Fruit fly (Drosophila melanogaster) whole organism, embryonic: ENCODE results near the gene CG45079.

Experiments
- Atf6 ChIP-seq: fragments of 200-800 bp; sonication (Bioruptor generic); IDR thresholded peaks from 2 replicates; pipeline ENCODE4 v1.3.6; 2022; ENCODE audit warnings: missing biosample characterization, missing genetic modification characterization
- CG11456 ChIP-seq: fragments of 200-800 bp; sonication (Bioruptor generic); IDR thresholded peaks from 3 replicates; pipeline ENCODE4 v1.3.6; 2022; ENCODE audit warnings: missing biosample characterization, missing genetic modification characterization
- CG12071 ChIP-seq: fragments of 200-800 bp; sonication (Bioruptor generic); optimal IDR thresholded peaks from 3 replicates; lab custom pipeline; 2018; ENCODE audit warnings: missing biosample characterization, mild to moderate bottlenecking, missing genetic modification characterization
- CG1233 ChIP-seq: fragments of 200-800 bp; sonication (Bioruptor generic); optimal IDR thresholded peaks from 4 replicates; lab custom pipeline; 2018; ENCODE audit warnings: missing biosample characterization, mild to moderate bottlenecking, missing genetic modification characterization
- CG13894 ChIP-seq: fragments of 200-800 bp; sonication (Bioruptor generic); optimal IDR thresholded peaks from 3 replicates; lab custom pipeline; 2018; ENCODE audit warnings: missing biosample characterization, mild to moderate bottlenecking, missing genetic modification characterization, moderate library complexity
- CG14667 ChIP-seq: fragments of 200-800 bp; sonication (Bioruptor generic); IDR thresholded peaks from 2 replicates; pipeline ENCODE4 v1.3.6; 2022; ENCODE audit warnings: missing biosample characterization, missing genetic modification characterization
- CG15011 ChIP-seq: fragments of 200-800 bp; sonication (Bioruptor generic); optimal IDR thresholded peaks from 3 replicates; lab custom pipeline; 2018; ENCODE audit warnings: missing biosample characterization, mild to moderate bottlenecking, missing genetic modification characterization
- CG15696 ChIP-seq: fragments of 200-800 bp; sonication (Bioruptor generic); optimal IDR thresholded peaks from 2 replicates; lab custom pipeline; 2019; ENCODE audit warnings: missing biosample characterization, mild to moderate bottlenecking, missing genetic modification characterization, moderate library complexity
- CG3281 ChIP-seq: fragments of 200-800 bp; sonication (Bioruptor generic); optimal IDR thresholded peaks from 3 replicates; lab custom pipeline; 2017; ENCODE audit warnings: missing biosample characterization, mild to moderate bottlenecking, missing genetic modification characterization
- CG4360 ChIP-seq: fragments of 200-800 bp; sonication (Bioruptor generic); IDR thresholded peaks from 2 replicates; pipeline ENCODE4 v1.3.6; 2022; ENCODE audit warnings: missing biosample characterization, missing genetic modification characterization
- CG4707 ChIP-seq: fragments of 200-800 bp; sonication (Bioruptor generic); optimal IDR thresholded peaks from 2 replicates; lab custom pipeline; 2018; ENCODE audit warnings: missing biosample characterization, mild to moderate bottlenecking, missing genetic modification characterization, moderate library complexity
- CG5180 ChIP-seq: fragments of 200-800 bp; sonication (Bioruptor generic); optimal IDR thresholded peaks from 3 replicates; lab custom pipeline; 2017; ENCODE audit warnings: missing biosample characterization, missing genetic modification characterization, mild to moderate bottlenecking, moderate library complexity, missing genetic modification reagents
- CG6683 ChIP-seq: fragments of 200-800 bp; sonication (Bioruptor generic); optimal IDR thresholded peaks from 2 replicates; lab custom pipeline; 2017; ENCODE audit warnings: missing biosample characterization, mild to moderate bottlenecking, missing genetic modification characterization, missing genetic modification reagents
- CG7786 ChIP-seq: fragments of 200-800 bp; sonication (Bioruptor generic); optimal IDR thresholded peaks from 2 replicates; lab custom pipeline; 2016; ENCODE audit warnings: missing biosample characterization, missing genetic modification characterization
- CoRest ChIP-seq: fragments of 200-800 bp; sonication (Bioruptor generic); optimal IDR thresholded peaks from 3 replicates; lab custom pipeline; 2018; ENCODE audit warnings: missing biosample characterization, mild to moderate bottlenecking, missing genetic modification characterization, moderate library complexity
- ERR ChIP-seq: fragments of 200-800 bp; sonication (Bioruptor generic); optimal IDR thresholded peaks from 2 replicates; lab custom pipeline; 2016; ENCODE audit warnings: missing biosample characterization, missing genetic modification characterization
- Fer1 ChIP-seq: fragments of 200-800 bp; sonication (Bioruptor generic); optimal IDR thresholded peaks from 2 replicates; lab custom pipeline; 2017; ENCODE audit warnings: missing biosample characterization, mild to moderate bottlenecking, missing genetic modification characterization
- Hr78 ChIP-seq, 2 experiments: fragments of 200-800 bp in 1 of 2; fragments of >200 bp in 1 of 2; sonication (Bioruptor generic) in 1 of 2; optimal IDR thresholded peaks; 2 replicates each; lab custom pipeline; 2017 to 2019; ENCODE audit warnings: missing biosample characterization in 2 of 2, missing genetic modification characterization in 2 of 2, mild to moderate bottlenecking in 1 of 2, moderate library complexity in 1 of 2
- Jarid2 ChIP-seq: fragments of 200-800 bp; sonication (Bioruptor generic); optimal IDR thresholded peaks from 3 replicates; lab custom pipeline; 2017; ENCODE audit warnings: mild to moderate bottlenecking, missing biosample characterization, missing genetic modification reagents, missing genetic modification characterization
- Mes4 ChIP-seq: fragments of 200-800 bp; sonication (Bioruptor generic); optimal IDR thresholded peaks from 2 replicates; lab custom pipeline; 2016; ENCODE audit warnings: missing biosample characterization, missing genetic modification characterization
- Scr ChIP-seq: fragments of 200-800 bp; sonication (Bioruptor generic); IDR thresholded peaks from 2 replicates; pipeline ENCODE4 v1.3.6; 2022; ENCODE audit warnings: missing biosample characterization, missing genetic modification characterization; ENCODE audit not compliant: partially characterized antibody
- bsh ChIP-seq, 2 experiments: fragments of 200-800 bp; sonication (Bioruptor generic); optimal IDR thresholded peaks; 2 replicates each; lab custom pipeline; 2017 to 2018; ENCODE audit warnings: mild to moderate bottlenecking in 2 of 2, missing biosample characterization in 2 of 2, missing genetic modification characterization in 2 of 2, moderate library complexity in 1 of 2
- cg ChIP-seq: fragments of 200-800 bp; sonication (Bioruptor generic); optimal IDR thresholded peaks from 3 replicates; lab custom pipeline; 2019; ENCODE audit warnings: missing biosample characterization, mild to moderate bottlenecking, missing genetic modification characterization, moderate library complexity
- chinmo ChIP-seq: fragments of 200-800 bp; sonication (Bioruptor generic); IDR thresholded peaks from 4 replicates; pipeline ENCODE4 v1.3.6; 2022; ENCODE audit warnings: missing biosample characterization, missing genetic modification characterization; ENCODE audit not compliant: partially characterized antibody
- ems ChIP-seq: fragments of 200-800 bp; sonication (Bioruptor generic); optimal IDR thresholded peaks from 3 replicates; lab custom pipeline; 2016; ENCODE audit warnings: missing biosample characterization, missing genetic modification characterization
- fd64A ChIP-seq: fragments of 200-800 bp; sonication (Bioruptor generic); optimal IDR thresholded peaks from 3 replicates; lab custom pipeline; 2018; ENCODE audit warnings: missing biosample characterization, mild to moderate bottlenecking, missing genetic modification characterization
- fd96Cb ChIP-seq: fragments of 200-800 bp; sonication (Bioruptor generic); optimal IDR thresholded peaks from 2 replicates; lab custom pipeline; 2018; ENCODE audit warnings: missing biosample characterization, mild to moderate bottlenecking, missing genetic modification characterization, moderate library complexity
- ftz-f1 ChIP-seq: fragments of 200-800 bp; sonication (Bioruptor generic); optimal IDR thresholded peaks from 2 replicates; lab custom pipeline; 2016; ENCODE audit warnings: missing biosample characterization, missing genetic modification characterization
- gcm ChIP-seq: fragments of 200-800 bp; sonication (Bioruptor generic); optimal IDR thresholded peaks from 2 replicates; lab custom pipeline; 2019; ENCODE audit warnings: missing biosample characterization, mild to moderate bottlenecking, missing genetic modification characterization, moderate library complexity
- gfzf ChIP-seq: fragments of 200-800 bp; sonication (Bioruptor generic); optimal IDR thresholded peaks from 2 replicates; lab custom pipeline; 2016; ENCODE audit warnings: missing biosample characterization, mild to moderate bottlenecking, missing genetic modification characterization, moderate library complexity
- grn ChIP-seq: fragments of 200-800 bp; sonication (Bioruptor generic); optimal IDR thresholded peaks from 3 replicates; lab custom pipeline; 2017; ENCODE audit warnings: missing biosample characterization, missing genetic modification characterization
- her ChIP-seq: fragments of 200-800 bp; sonication (Bioruptor generic); optimal IDR thresholded peaks from 2 replicates; lab custom pipeline; 2016; ENCODE audit warnings: missing biosample characterization, missing genetic modification characterization
- inv ChIP-seq: fragments of 200-800 bp; sonication (Bioruptor generic); IDR thresholded peaks from 2 replicates; pipeline ENCODE4 v1.3.6; 2022; ENCODE audit warnings: missing biosample characterization, missing genetic modification characterization; ENCODE audit not compliant: partially characterized antibody
- kah ChIP-seq: fragments of 200-800 bp; sonication (Bioruptor generic); optimal IDR thresholded peaks from 2 replicates; lab custom pipeline; 2018; ENCODE audit warnings: missing biosample characterization, mild to moderate bottlenecking, missing genetic modification characterization
- kay ChIP-seq: fragments of 200-800 bp; sonication (Bioruptor generic); optimal IDR thresholded peaks from 2 replicates; lab custom pipeline; 2016; ENCODE audit warnings: missing biosample characterization, missing genetic modification characterization
- kni ChIP-seq: fragments of 200-800 bp; sonication (Bioruptor generic); optimal IDR thresholded peaks from 3 replicates; lab custom pipeline; 2017; ENCODE audit warnings: mild to moderate bottlenecking, missing biosample characterization, missing genetic modification reagents, missing genetic modification characterization
- nau ChIP-seq: fragments of 200-800 bp; sonication (Bioruptor generic); optimal IDR thresholded peaks from 3 replicates; lab custom pipeline; 2017; ENCODE audit warnings: missing biosample characterization, mild to moderate bottlenecking, missing genetic modification characterization, missing genetic modification reagents
- nerfin-1 ChIP-seq: fragments of 200-800 bp; sonication (Bioruptor generic); optimal IDR thresholded peaks from 3 replicates; lab custom pipeline; 2019; ENCODE audit warnings: missing biosample characterization, mild to moderate bottlenecking, missing genetic modification characterization, moderate library complexity
- pan ChIP-seq, 4 experiments: fragments of >200 bp in 3 of 4; fragments of 200-800 bp in 1 of 4; sonication (Bioruptor generic) in 1 of 4; optimal IDR thresholded peaks in 3 of 4; IDR thresholded peaks in 1 of 4; 2 replicates each; pipeline versions ENCODE4 v1.3.6 to Lab custom; 2017 to 2022; ENCODE audit warnings: missing biosample characterization in 2 of 4, missing genetic modification characterization in 2 of 4, mixed read lengths in 1 of 4
- pho ChIP-seq: fragments of 200-800 bp; sonication (Bioruptor generic); optimal IDR thresholded peaks from 2 replicates; lab custom pipeline; 2016; ENCODE audit warnings: missing biosample characterization, missing genetic modification characterization
- schlank ChIP-seq: fragments of 200-800 bp; sonication (Bioruptor generic); optimal IDR thresholded peaks from 2 replicates; lab custom pipeline; 2018; ENCODE audit warnings: missing biosample characterization, mild to moderate bottlenecking, missing genetic modification characterization
- so ChIP-seq: fragments of 200-800 bp; sonication (Bioruptor generic); IDR thresholded peaks from 3 replicates; pipeline ENCODE4 v1.3.6; 2022; ENCODE audit warnings: missing biosample characterization, missing genetic modification characterization
- sug ChIP-seq: fragments of 200-800 bp; optimal IDR thresholded peaks from 2 replicates; lab custom pipeline; 2019; ENCODE audit warnings: missing biosample characterization, mild to moderate bottlenecking, missing genetic modification characterization, moderate library complexity
- twi ChIP-seq: fragments of 200-800 bp; optimal IDR thresholded peaks from 2 replicates; lab custom pipeline; 2019; ENCODE audit warnings: missing biosample characterization, mild to moderate bottlenecking, missing genetic modification characterization, moderate library complexity
- wek ChIP-seq: fragments of 200-800 bp; sonication (Bioruptor generic); optimal IDR thresholded peaks from 3 replicates; lab custom pipeline; 2018; ENCODE audit warnings: missing biosample characterization, mild to moderate bottlenecking, missing genetic modification characterization, moderate library complexity
- wor ChIP-seq: fragments of 200-800 bp; sonication (Bioruptor generic); IDR thresholded peaks from 2 replicates; pipeline ENCODE4 v1.3.6; 2022; ENCODE audit warnings: missing biosample characterization, missing genetic modification characterization

CG45079 gene

DNA sequence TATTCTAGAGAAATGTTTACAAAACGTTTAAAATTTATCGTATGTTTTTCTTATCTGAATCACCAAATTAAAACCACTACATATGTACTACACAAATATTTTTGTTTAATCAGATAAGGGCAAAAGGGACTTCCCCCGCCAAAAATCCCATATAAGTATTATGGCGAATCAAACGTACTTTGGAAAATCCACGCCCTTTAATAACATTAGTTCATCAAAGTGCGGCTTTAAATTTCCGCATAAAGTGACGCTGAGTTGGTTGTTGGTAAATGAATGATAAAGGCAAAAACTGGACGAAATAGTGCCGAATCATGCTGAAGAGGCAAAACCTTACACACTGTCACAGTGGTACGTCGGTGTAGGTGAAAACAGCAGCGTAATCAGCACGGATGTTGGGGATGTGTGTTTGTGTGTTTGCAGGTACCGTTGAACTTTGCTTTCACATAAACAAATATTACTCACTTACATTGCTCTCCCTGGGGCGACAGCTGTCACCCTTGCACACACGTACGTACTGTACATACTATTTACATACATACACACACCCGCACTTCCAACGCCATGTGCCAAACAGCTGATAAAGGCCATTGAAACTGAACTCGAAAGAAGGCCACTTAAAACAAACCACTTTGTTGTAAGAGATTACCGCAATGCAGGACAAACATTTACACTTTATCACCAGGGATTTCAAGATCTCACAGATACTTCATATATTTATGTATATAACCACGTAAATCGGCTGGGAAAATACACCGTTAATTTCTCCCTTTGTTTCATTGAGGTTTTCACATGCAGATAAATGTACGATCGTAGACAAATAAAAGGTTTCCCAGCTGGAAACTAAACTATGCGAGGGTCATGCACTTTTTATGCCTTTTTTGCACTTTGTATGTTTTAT lies 45.1 kb upstream of the CG45079 start (continued):
- peak; percentile 3 for TF ChIP-seq CG6683 (GFP tag; lab: Kevin White, UChicago)
- TF ChIP-seq ftz-f1: peak; percentile 56
- peak; percentile 20 for TF ChIP-seq CG1233 (GFP tag; lab: Kevin White, UChicago)
- TF ChIP-seq gfzf (GFP tag; lab: Kevin White, UChicago): no peak
- peak; percentile 33 for TF ChIP-seq her (GFP tag; lab: Kevin White, UChicago)
- TF ChIP-seq pan (optimal IDR thresholded peaks at IDR 0.05; lab: Kevin White, UChicago): no peak
- peak in 1 of 2 experiments; percentile 38 for TF ChIP-seq pan (GFP tag; optimal IDR thresholded peaks at IDR 0.05 in 1 of 2, IDR thresholded peaks at IDR 0.05 in 1 of 2)
- peak; percentile 46 for TF ChIP-seq CG4707 (GFP tag; lab: Kevin White, UChicago)
- TF ChIP-seq fd64A (GFP tag; lab: Kevin White, UChicago): peak; percentile 67
- peak; percentile 42 for TF ChIP-seq CG4360 (GFP tag; lab: Robert Waterston, UW)
- no peak for TF ChIP-seq ERR
- TF ChIP-seq Fer1: no peak
- no peak for TF ChIP-seq Jarid2 (GFP tag; lab: Kevin White, UChicago)
- peak; percentile 86 for TF ChIP-seq sug (tag; lab: Kevin White, UChicago)
- TF ChIP-seq nau (GFP tag; lab: Kevin White, UChicago): peak; percentile 71
- TF ChIP-seq CG15696 (tag; lab: Kevin White, UChicago): peak; percentile 27
- peak; percentile 65 for TF ChIP-seq kah (GFP tag; lab: Kevin White, UChicago)
- peak; percentile 56 for TF ChIP-seq nerfin-1 (tag; lab: Kevin White, UChicago)
- peak; percentile 50 for TF ChIP-seq CG12071 (GFP tag; lab: Kevin White, UChicago)
- TF ChIP-seq cg (GFP tag; lab: Kevin White, UChicago): peak; percentile 88
- TF ChIP-seq Atf6 (GFP tag; lab: Robert Waterston, UW): peak; percentile 40; the same call in 1 of the 2 replicates
- peak; percentile 7 for TF ChIP-seq kay (GFP tag; lab: Kevin White, UChicago)
- TF ChIP-seq CG11456: no peak
- no peak for TF ChIP-seq inv (GFP tag; lab: Robert Waterston, UW)
- TF ChIP-seq Scr (GFP tag; lab: Robert Waterston, UW): no peak
- TF ChIP-seq CG5180 (GFP tag; lab: Kevin White, UChicago): peak; percentile 51
- peak; percentile 95 for TF ChIP-seq twi (tag; lab: Kevin White, UChicago)
- TF ChIP-seq chinmo (GFP tag; lab: Robert Waterston, UW): 0 out of 4 replicates have a peak, but pooled peaks have one; percentile 56
- TF ChIP-seq Hr78 (GFP tag; optimal IDR thresholded peaks at IDR 0.05; lab: Kevin White, UChicago): peak in 1 of 2 experiments; percentile 83
- peak; percentile 82 for TF ChIP-seq gcm
- peak; percentile 3 for TF ChIP-seq ems
- TF ChIP-seq CG15011: peak; percentile 26
- TF ChIP-seq Mes4 (GFP tag; lab: Kevin White, UChicago): no peak
- no peak for TF ChIP-seq fd96Cb (tag; lab: Kevin White, UChicago)
- peak; percentile 8 for TF ChIP-seq CG3281
- no peak for TF ChIP-seq CG14667 (GFP tag; lab: Robert Waterston, UW)
- peak; percentile 73 for TF ChIP-seq wek
- peak; percentile 86 for TF ChIP-seq kni (GFP tag; lab: Kevin White, UChicago)
- TF ChIP-seq CoRest (tag; lab: Kevin White, UChicago): peak; percentile 32
- TF ChIP-seq pho: no peak
- 0 out of 3 replicates have a peak, but pooled peaks have one; percentile 8 for TF ChIP-seq so (GFP tag; lab: Robert Waterston, UW)
- TF ChIP-seq CG13894: peak; percentile 34
- TF ChIP-seq CG7786 (GFP tag; lab: Kevin White, UChicago): no peak
- TF ChIP-seq grn (GFP tag; lab: Kevin White, UChicago): peak; percentile 26
- TF ChIP-seq bsh (GFP tag; optimal IDR thresholded peaks at IDR 0.05; lab: Kevin White, UChicago): peak in 1 of 2 experiments; percentile 37
- peak; percentile 25 for TF ChIP-seq schlank (tag; lab: Kevin White, UChicago)
- no peak for TF ChIP-seq wor (GFP tag; lab: Robert Waterston, UW)
